Fruit fly (Drosophila melanogaster): ENCODE measurements around the gene CG45487.

dm6 chrX:19876836-19877468 lies 38.1 kb downstream of the CG45487 start:
- TF ChIP-seq usp (GFP tag; optimal IDR thresholded peaks at IDR 0.05) (no peak), psq (optimal IDR thresholded peaks at IDR 0.05) (no peak), CG8478 (optimal IDR thresholded peaks at IDR 0.05) (no peak)
